Worm (Caenorhabditis elegans): Measurements from ENCODE around the gene T01G6.10.

The T01G6.10 gene

ce11 chrV:525040-525439, 22.0 kb upstream of the T01G6.10 start, which contains the start of gene R11G11.16:
Gene R11G11.16, minus strand, starts transcription at chrV:525140.
- no peak for TF ChIP-seq cog-1 (tag; optimal IDR thresholded peaks at IDR 0.05)
- TF ChIP-seq ztf-29 (GFP tag; IDR thresholded peaks at IDR 0.05), result no peak
- no peak for TF ChIP-seq med-1 (GFP tag; optimal IDR thresholded peaks at IDR 0.05; ENCODE audit: insufficient read depth)
- no peak for TF ChIP-seq tab-1 (GFP tag; IDR thresholded peaks at IDR 0.05)
- no peak for TF ChIP-seq T22C8.4 (GFP tag; IDR thresholded peaks at IDR 0.05)
- no peak for TF ChIP-seq klf-2 (GFP tag; conservative IDR thresholded peaks at IDR 0.05)
- TF ChIP-seq ztf-23 (GFP tag; IDR thresholded peaks at IDR 0.05), result no peak
- no peak for TF ChIP-seq ref-1 (GFP tag; conservative IDR thresholded peaks at IDR 0.05)
- no peak for TF ChIP-seq flt-1 (GFP tag; IDR thresholded peaks at IDR 0.05)

- TF ChIP-seq med-1 (GFP tag; optimal IDR thresholded peaks at IDR 0.05; ENCODE audit: insufficient read depth) (no peak), ztf-23 (GFP tag; IDR thresholded peaks at IDR 0.05) (no peak), klf-2 (GFP tag; conservative IDR thresholded peaks at IDR 0.05) (no peak), tab-1 (GFP tag; IDR thresholded peaks at IDR 0.05) (no peak), T22C8.4 (GFP tag; IDR thresholded peaks at IDR 0.05) (no peak), ref-1 (GFP tag; conservative IDR thresholded peaks at IDR 0.05) (no peak), ztf-29 (GFP tag; IDR thresholded peaks at IDR 0.05) (no peak), cog-1 (tag; optimal IDR thresholded peaks at IDR 0.05) (no peak), flt-1 (GFP tag; IDR thresholded peaks at IDR 0.05) (no peak)
These were observed 21.0 kb upstream of the T01G6.10 start, which contains the start of gene lipl-3 for ce11 chrV:524058-524457. Gene lipl-3, minus strand, starts transcription at chrV:524218.

- TF ChIP-seq med-1 (GFP tag; optimal IDR thresholded peaks at IDR 0.05; ENCODE audit: insufficient read depth) (no peak), klf-2 (GFP tag; conservative IDR thresholded peaks at IDR 0.05) (no peak), flt-1 (GFP tag; IDR thresholded peaks at IDR 0.05) (no peak), ref-1 (GFP tag; conservative IDR thresholded peaks at IDR 0.05) (no peak), ztf-23 (GFP tag; IDR thresholded peaks at IDR 0.05) (no peak), tab-1 (GFP tag; IDR thresholded peaks at IDR 0.05) (no peak), ztf-29 (GFP tag; IDR thresholded peaks at IDR 0.05) (no peak), T22C8.4 (GFP tag; IDR thresholded peaks at IDR 0.05) (no peak), cog-1 (tag; optimal IDR thresholded peaks at IDR 0.05) (no peak)
These were observed 18.5 kb upstream of the T01G6.10 start, which contains the start of gene srw-107 for ce11 chrV:521517-521916. Gene srw-107, minus strand, starts transcription at chrV:521617.

- TF ChIP-seq tab-1 (GFP tag; IDR thresholded peaks at IDR 0.05) (no peak), ztf-29 (GFP tag; IDR thresholded peaks at IDR 0.05) (no peak), flt-1 (GFP tag; IDR thresholded peaks at IDR 0.05) (no peak), ref-1 (GFP tag; conservative IDR thresholded peaks at IDR 0.05) (no peak), med-1 (GFP tag; optimal IDR thresholded peaks at IDR 0.05; ENCODE audit: insufficient read depth) (no peak), T22C8.4 (GFP tag; IDR thresholded peaks at IDR 0.05) (no peak), cog-1 (tag; optimal IDR thresholded peaks at IDR 0.05) (no peak), klf-2 (GFP tag; conservative IDR thresholded peaks at IDR 0.05) (no peak), ztf-23 (GFP tag; IDR thresholded peaks at IDR 0.05) (no peak)
These were observed 16.4 kb upstream of the T01G6.10 start, which contains the start of gene nhr-210 for ce11 chrV:519445-519844. Gene nhr-210, minus strand, starts transcription at chrV:519545.

- TF ChIP-seq med-1 (GFP tag; optimal IDR thresholded peaks at IDR 0.05; ENCODE audit: insufficient read depth), result no peak
- TF ChIP-seq flt-1 (GFP tag; IDR thresholded peaks at IDR 0.05), result no peak
- TF ChIP-seq ref-1 (GFP tag; conservative IDR thresholded peaks at IDR 0.05), result no peak
- no peak for TF ChIP-seq ztf-23 (GFP tag; IDR thresholded peaks at IDR 0.05)
These were observed 9.4 kb upstream of the T01G6.10 start, which contains the start of gene srh-37 for ce11 chrV:512420-512819. Gene srh-37, minus strand, starts transcription at chrV:512520.

ce11 chrV:505191-505590, 2.2 kb upstream of the T01G6.10 start, which contains the start of gene srlf-19:
Gene srlf-19, plus strand, starts transcription at chrV:505491.
- no peak for TF ChIP-seq cog-1 (tag; optimal IDR thresholded peaks at IDR 0.05)
- no peak for TF ChIP-seq klf-2 (GFP tag; conservative IDR thresholded peaks at IDR 0.05)
- no peak for TF ChIP-seq T22C8.4 (GFP tag; IDR thresholded peaks at IDR 0.05)
- no peak for TF ChIP-seq ref-1 (GFP tag; conservative IDR thresholded peaks at IDR 0.05)
- no peak for TF ChIP-seq ztf-29 (GFP tag; IDR thresholded peaks at IDR 0.05)
- TF ChIP-seq tab-1 (GFP tag; IDR thresholded peaks at IDR 0.05), result no peak
- TF ChIP-seq med-1 (GFP tag; optimal IDR thresholded peaks at IDR 0.05; ENCODE audit: insufficient read depth), result no peak
- no peak for TF ChIP-seq flt-1 (GFP tag; IDR thresholded peaks at IDR 0.05)
- no peak for TF ChIP-seq ztf-23 (GFP tag; IDR thresholded peaks at IDR 0.05)

- TF ChIP-seq flt-1 (GFP tag; IDR thresholded peaks at IDR 0.05) (no peak), T22C8.4 (GFP tag; IDR thresholded peaks at IDR 0.05) (no peak), cog-1 (tag; optimal IDR thresholded peaks at IDR 0.05) (no peak), ztf-29 (GFP tag; IDR thresholded peaks at IDR 0.05) (no peak), ref-1 (GFP tag; conservative IDR thresholded peaks at IDR 0.05) (no peak), med-1 (GFP tag; optimal IDR thresholded peaks at IDR 0.05; ENCODE audit: insufficient read depth) (no peak), tab-1 (GFP tag; IDR thresholded peaks at IDR 0.05) (no peak), klf-2 (GFP tag; conservative IDR thresholded peaks at IDR 0.05) (no peak), ztf-23 (GFP tag; IDR thresholded peaks at IDR 0.05) (no peak)
These were observed 705 bp upstream of the T01G6.10 start, which contains the start of gene srlf-35 for ce11 chrV:503728-504127. Gene srlf-35, plus strand, starts transcription at chrV:504028.

ce11 chrV:501230-501629, 1.8 kb downstream of the T01G6.10 start, which contains the start of gene str-256:
Gene str-256, minus strand, starts transcription at chrV:501330.
- TF ChIP-seq flt-1 (GFP tag; IDR thresholded peaks at IDR 0.05) (no peak), tab-1 (GFP tag; IDR thresholded peaks at IDR 0.05) (no peak), ztf-23 (GFP tag; IDR thresholded peaks at IDR 0.05) (no peak)

- TF ChIP-seq med-1 (GFP tag; optimal IDR thresholded peaks at IDR 0.05; ENCODE audit: insufficient read depth), result no peak
- TF ChIP-seq tab-1 (GFP tag; IDR thresholded peaks at IDR 0.05), result no peak
- no peak for TF ChIP-seq flt-1 (GFP tag; IDR thresholded peaks at IDR 0.05)
- no peak for TF ChIP-seq cog-1 (tag; optimal IDR thresholded peaks at IDR 0.05)
- TF ChIP-seq ztf-29 (GFP tag; IDR thresholded peaks at IDR 0.05), result no peak
- TF ChIP-seq ztf-23 (GFP tag; IDR thresholded peaks at IDR 0.05), result no peak
- no peak for TF ChIP-seq T22C8.4 (GFP tag; IDR thresholded peaks at IDR 0.05)
- no peak for TF ChIP-seq ref-1 (GFP tag; conservative IDR thresholded peaks at IDR 0.05)
These were observed 2.5 kb downstream of the T01G6.10 start for ce11 chrV:500535-500934.

ce11 chrV:497399-497798, 5.6 kb downstream of the T01G6.10 start, which contains the start of gene T01G6.1:
Gene T01G6.1, plus strand, starts transcription at chrV:497699.
- TF ChIP-seq ztf-29 (GFP tag; IDR thresholded peaks at IDR 0.05), result no peak
- no peak for TF ChIP-seq med-1 (GFP tag; optimal IDR thresholded peaks at IDR 0.05; ENCODE audit: insufficient read depth)
- TF ChIP-seq tab-1 (GFP tag; IDR thresholded peaks at IDR 0.05), result no peak
- TF ChIP-seq ref-1 (GFP tag; conservative IDR thresholded peaks at IDR 0.05), result no peak
- TF ChIP-seq cog-1 (tag; optimal IDR thresholded peaks at IDR 0.05), result no peak
- TF ChIP-seq klf-2 (GFP tag; conservative IDR thresholded peaks at IDR 0.05), result no peak
- TF ChIP-seq T22C8.4 (GFP tag; IDR thresholded peaks at IDR 0.05), result no peak
- no peak for TF ChIP-seq ztf-23 (GFP tag; IDR thresholded peaks at IDR 0.05)
- TF ChIP-seq flt-1 (GFP tag; IDR thresholded peaks at IDR 0.05), result no peak

Measured in whole organism, midembryonic.